Worm (Caenorhabditis elegans) whole organism, midembryonic: Measurements from ENCODE around the gene pmk-1.

Source experiments
- T22C8.4 ChIP-seq: fragments of 200-800 bp; sonication (Bioruptor generic); IDR thresholded peaks from 2 replicates; pipeline ENCODE4 v1.3.6; 2022; ENCODE audit warnings: missing genetic modification characterization, missing compliant biosample characterization
- cog-1 ChIP-seq: sonication (generic microtip); optimal IDR thresholded peaks from 2 replicates; lab custom pipeline; 2016; ENCODE audit warnings: missing genetic modification characterization, missing compliant biosample characterization
- flt-1 ChIP-seq: fragments of 200-800 bp; sonication (Bioruptor generic); IDR thresholded peaks from 2 replicates; pipeline ENCODE4 v1.3.6; 2022; ENCODE audit warnings: missing genetic modification characterization, missing compliant biosample characterization
- klf-2 ChIP-seq: fragments of 200-800 bp; sonication (Bioruptor generic); conservative IDR thresholded peaks from 2 replicates; pipeline ENCODE4 v1.3.6; 2022; ENCODE audit warnings: missing genetic modification reagents, missing genetic modification characterization, missing compliant biosample characterization
- med-1 ChIP-seq: sonication (generic microtip); optimal IDR thresholded peaks from 2 replicates; lab custom pipeline; 2017; ENCODE audit warnings: missing genetic modification characterization, mild to moderate bottlenecking, missing compliant biosample characterization, antibody characterized with exemption, missing genetic modification reagents; ENCODE audit not compliant: insufficient read depth
- ref-1 ChIP-seq: fragments of 200-800 bp; sonication (Bioruptor generic); conservative IDR thresholded peaks from 2 replicates; pipeline ENCODE4 v1.3.6; 2022; ENCODE audit warnings: missing genetic modification reagents, missing genetic modification characterization, missing compliant biosample characterization
- ztf-23 ChIP-seq: fragments of 200-800 bp; sonication (Bioruptor generic); IDR thresholded peaks from 2 replicates; pipeline ENCODE4 v1.3.6; 2022; ENCODE audit warnings: missing genetic modification reagents, missing genetic modification characterization, missing compliant biosample characterization
- ztf-29 ChIP-seq: fragments of 200-800 bp; sonication (Bioruptor generic); IDR thresholded peaks from 2 replicates; pipeline ENCODE4 v1.3.6; 2022; ENCODE audit warnings: missing genetic modification reagents, missing genetic modification characterization, missing compliant biosample characterization

DNA sequence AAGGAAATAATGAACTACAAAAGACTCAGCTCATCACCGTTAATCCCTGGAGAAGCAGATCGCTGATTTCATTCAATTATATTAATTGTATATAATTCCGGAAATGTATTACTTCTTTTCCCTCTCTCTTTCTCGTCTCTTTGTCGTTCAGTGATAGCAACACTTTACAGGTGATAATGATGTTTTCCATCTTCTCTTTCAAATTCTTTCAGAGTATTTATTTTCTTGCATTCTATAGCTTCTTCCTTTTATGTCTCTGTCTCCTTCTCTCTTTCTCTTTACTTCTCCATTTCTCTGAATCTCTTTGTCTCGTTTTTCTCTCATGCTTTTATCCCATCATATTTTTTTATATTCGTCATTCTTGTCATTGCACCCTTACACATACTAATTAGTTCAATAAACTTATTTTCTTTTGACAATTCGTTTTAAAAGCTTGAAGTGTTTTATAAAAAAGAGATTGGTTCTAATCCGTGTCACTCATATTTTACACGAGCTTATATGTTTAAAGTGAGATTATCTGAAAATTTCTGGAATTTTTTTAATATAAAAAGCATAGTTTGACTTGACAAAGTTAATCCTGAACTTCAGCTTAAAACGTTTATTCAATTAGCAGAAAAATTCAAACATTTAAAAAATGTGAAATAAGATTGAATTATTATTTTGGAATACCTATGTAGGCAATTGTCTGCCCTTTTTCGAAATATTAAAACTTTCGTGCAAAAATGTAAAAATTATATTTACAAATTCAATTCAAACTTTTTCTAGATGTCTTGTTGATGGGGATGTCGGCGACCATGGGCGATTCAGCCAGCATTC, 5.7 kb upstream of the pmk-1 start, which contains the start of gene pmk-2:
- TF ChIP-seq ztf-29 (GFP tag; lab: Robert Waterston, UW) (no peak), med-1 (no peak), flt-1 (GFP tag; lab: Robert Waterston, UW) (no peak), ztf-23 (GFP tag; lab: Robert Waterston, UW) (no peak), cog-1 (tag; lab: Kevin White, UChicago) (no peak), ref-1 (GFP tag; lab: Robert Waterston, UW) (no peak), T22C8.4 (GFP tag; lab: Robert Waterston, UW) (no peak), klf-2 (GFP tag; lab: Robert Waterston, UW) (no peak)
